Worm (Caenorhabditis elegans) whole organism, late embryonic: ENCODE data around the gene str-180.

Experiments
- F13H6.1 ChIP-seq: sonication (generic microtip); optimal IDR thresholded peaks from 2 replicates; lab custom pipeline; 2016; ENCODE audit warnings: missing genetic modification characterization, missing compliant biosample characterization
- K02D7.2 ChIP-seq: sonication (generic microtip); optimal IDR thresholded peaks from 2 replicates; lab custom pipeline; 2017; ENCODE audit warnings: mild to moderate bottlenecking, missing genetic modification characterization, missing compliant biosample characterization
- K09A11.1 ChIP-seq: sonication (generic microtip); optimal IDR thresholded peaks from 2 replicates; lab custom pipeline; 2017; ENCODE audit warnings: antibody characterized with exemption, mild to moderate bottlenecking, missing genetic modification characterization, missing compliant biosample characterization; ENCODE audit not compliant: insufficient read depth
- T23F11.4 ChIP-seq: fragments of 200-800 bp; sonication (Bioruptor generic); optimal IDR thresholded peaks from 2 replicates; lab custom pipeline; 2018; ENCODE audit warnings: mild to moderate bottlenecking, missing genetic modification characterization, missing compliant biosample characterization
- Y22D7AL.16 ChIP-seq: sonication (generic microtip); optimal IDR thresholded peaks from 2 replicates; lab custom pipeline; 2016; ENCODE audit warnings: missing genetic modification characterization, missing compliant biosample characterization
- ahr-1 ChIP-seq: sonication (generic microtip); optimal IDR thresholded peaks from 2 replicates; lab custom pipeline; 2016; ENCODE audit warnings: missing genetic modification characterization, missing compliant biosample characterization
- ama-1 ChIP-seq: fragments of 150-350 bp; optimal IDR thresholded peaks from 2 replicates; lab custom pipeline; 2014
- ceh-19 ChIP-seq: fragments of 200-800 bp; sonication (Bioruptor generic); optimal IDR thresholded peaks from 2 replicates; lab custom pipeline; 2018; ENCODE audit warnings: mild to moderate bottlenecking, missing genetic modification characterization, missing compliant biosample characterization
- ceh-31 ChIP-seq: sonication (generic microtip); optimal IDR thresholded peaks from 2 replicates; lab custom pipeline; 2016; ENCODE audit warnings: missing genetic modification characterization, missing compliant biosample characterization
- ceh-34 ChIP-seq: sonication (generic microtip); optimal IDR thresholded peaks from 2 replicates; lab custom pipeline; 2016; ENCODE audit warnings: mild to moderate bottlenecking, missing genetic modification characterization, missing compliant biosample characterization
- ceh-45 ChIP-seq: fragments of 200-800 bp; sonication (Bioruptor generic); IDR thresholded peaks from 2 replicates; pipeline ENCODE4 v1.3.6; 2022; ENCODE audit warnings: missing genetic modification reagents, missing genetic modification characterization, missing compliant biosample characterization
- ceh-6 ChIP-seq: fragments of 200-800 bp; sonication (Bioruptor generic); optimal IDR thresholded peaks from 2 replicates; lab custom pipeline; 2018; ENCODE audit warnings: mild to moderate bottlenecking, missing genetic modification characterization, missing compliant biosample characterization
- che-1 ChIP-seq: sonication (generic microtip); optimal IDR thresholded peaks from 2 replicates; lab custom pipeline; 2016; ENCODE audit warnings: mild to moderate bottlenecking, missing genetic modification characterization, missing compliant biosample characterization
- elt-2 ChIP-seq: sonication (generic microtip); optimal IDR thresholded peaks from 2 replicates; lab custom pipeline; 2016; ENCODE audit warnings: missing genetic modification reagents, missing genetic modification characterization, missing compliant biosample characterization
- fax-1 ChIP-seq: sonication (generic microtip); optimal IDR thresholded peaks from 2 replicates; lab custom pipeline; 2016; ENCODE audit warnings: missing genotype, missing genetic modification characterization, missing compliant biosample characterization
- fkh-6 ChIP-seq: sonication (generic microtip); optimal IDR thresholded peaks from 2 replicates; lab custom pipeline; 2016; ENCODE audit warnings: missing genetic modification characterization, missing compliant biosample characterization
- gmeb-2 ChIP-seq: sonication (generic microtip); optimal IDR thresholded peaks from 2 replicates; lab custom pipeline; 2016; ENCODE audit warnings: missing genetic modification characterization, inconsistent platforms, missing compliant biosample characterization
- hlh-13 ChIP-seq: fragments of 200-800 bp; sonication (Bioruptor generic); optimal IDR thresholded peaks from 2 replicates; lab custom pipeline; 2018; ENCODE audit warnings: mild to moderate bottlenecking, missing genetic modification characterization, missing compliant biosample characterization
- hlh-15 ChIP-seq: sonication (generic microtip); optimal IDR thresholded peaks from 2 replicates; lab custom pipeline; 2016; ENCODE audit warnings: missing genetic modification characterization, missing compliant biosample characterization
- hlh-6 ChIP-seq: sonication (generic microtip); optimal IDR thresholded peaks from 2 replicates; lab custom pipeline; 2016; ENCODE audit warnings: missing genotype, missing genetic modification characterization, missing compliant biosample characterization
- hlh-8 ChIP-seq: sonication (generic microtip); optimal IDR thresholded peaks from 2 replicates; lab custom pipeline; 2016; ENCODE audit warnings: missing genotype, missing genetic modification characterization, missing compliant biosample characterization
- lim-6 ChIP-seq: sonication (generic microtip); optimal IDR thresholded peaks from 2 replicates; lab custom pipeline; 2016; ENCODE audit warnings: missing genetic modification characterization, missing compliant biosample characterization
- madf-2 ChIP-seq: sonication (generic microtip); optimal IDR thresholded peaks from 2 replicates; lab custom pipeline; 2017; ENCODE audit warnings: missing genetic modification characterization, missing compliant biosample characterization
- mec-3 ChIP-seq: sonication (generic microtip); optimal IDR thresholded peaks from 2 replicates; lab custom pipeline; 2016; ENCODE audit warnings: borderline replicate concordance, missing genetic modification characterization, missing compliant biosample characterization
- nfya-1 ChIP-seq: sonication (generic microtip); optimal IDR thresholded peaks from 2 replicates; lab custom pipeline; 2017; ENCODE audit warnings: missing genetic modification characterization, mild to moderate bottlenecking, missing compliant biosample characterization, antibody characterized with exemption, moderate library complexity
- nhr-232 ChIP-seq: sonication (generic microtip); optimal IDR thresholded peaks from 2 replicates; lab custom pipeline; 2016; ENCODE audit warnings: missing genetic modification characterization, missing compliant biosample characterization
- npax-4 ChIP-seq: sonication (generic microtip); optimal IDR thresholded peaks from 2 replicates; lab custom pipeline; 2016; ENCODE audit warnings: missing genetic modification characterization, missing compliant biosample characterization
- odd-2 ChIP-seq: sonication (generic microtip); optimal IDR thresholded peaks from 2 replicates; lab custom pipeline; 2017; ENCODE audit warnings: antibody characterized with exemption, mild to moderate bottlenecking, missing genetic modification characterization, missing compliant biosample characterization
- pat-9 ChIP-seq: fragments of 200-800 bp; sonication (Bioruptor generic); optimal IDR thresholded peaks from 2 replicates; lab custom pipeline; 2018; ENCODE audit warnings: mild to moderate bottlenecking, missing genetic modification characterization, moderate library complexity, missing compliant biosample characterization
- pha-4 ChIP-seq: fragments of 150-350 bp; optimal IDR thresholded peaks from 2 replicates; lab custom pipeline; 2018; ENCODE audit warnings: missing biosample characterization, missing genetic modification reagents, missing genetic modification characterization
- pqm-1 ChIP-seq: sonication (generic microtip); optimal IDR thresholded peaks from 2 replicates; lab custom pipeline; 2016; ENCODE audit warnings: missing genetic modification characterization, missing compliant biosample characterization
- pros-1 ChIP-seq: fragments of 150-350 bp; optimal IDR thresholded peaks from 2 replicates; lab custom pipeline; 2014; ENCODE audit warnings: missing biosample characterization, missing genetic modification reagents, missing genetic modification characterization
- ref-2 ChIP-seq: sonication (generic microtip); optimal IDR thresholded peaks from 2 replicates; lab custom pipeline; 2016; ENCODE audit warnings: missing genetic modification characterization, missing compliant biosample characterization
- rnt-1 ChIP-seq: sonication (generic microtip); optimal IDR thresholded peaks from 2 replicates; lab custom pipeline; 2016; ENCODE audit warnings: missing genetic modification characterization, missing compliant biosample characterization
- sdc-2 ChIP-seq: sonication (generic microtip); optimal IDR thresholded peaks from 2 replicates; lab custom pipeline; 2016; ENCODE audit warnings: missing genotype, missing genetic modification characterization, missing compliant biosample characterization
- sox-4 ChIP-seq: sonication (generic microtip); optimal IDR thresholded peaks from 2 replicates; lab custom pipeline; 2017; ENCODE audit warnings: mild to moderate bottlenecking, missing genetic modification characterization, inconsistent platforms, missing compliant biosample characterization
- syd-9 ChIP-seq: sonication (generic microtip); optimal IDR thresholded peaks from 2 replicates; lab custom pipeline; 2016; ENCODE audit warnings: mild to moderate bottlenecking, missing genetic modification characterization, moderate library complexity, missing compliant biosample characterization
- tbx-2 ChIP-seq: sonication (generic microtip); optimal IDR thresholded peaks from 2 replicates; lab custom pipeline; 2016; ENCODE audit warnings: missing genetic modification characterization, missing compliant biosample characterization
- tbx-7 ChIP-seq: sonication (generic microtip); optimal IDR thresholded peaks from 2 replicates; lab custom pipeline; 2016; ENCODE audit warnings: missing genotype, missing genetic modification characterization, missing compliant biosample characterization
- ttx-3 ChIP-seq: sonication (generic microtip); optimal IDR thresholded peaks from 2 replicates; lab custom pipeline; 2016; ENCODE audit warnings: missing genetic modification reagents, missing genetic modification characterization, missing compliant biosample characterization
- unc-3 ChIP-seq, 2 experiments: fragments of 200-800 bp in 1 of 2; sonication (Bioruptor generic) in 1 of 2; sonication (generic microtip) in 1 of 2; conservative IDR thresholded peaks in 1 of 2; optimal IDR thresholded peaks in 1 of 2; 2 replicates each; pipeline versions ENCODE4 v1.3.6 to Lab custom; 2016 to 2022; ENCODE audit warnings: missing compliant biosample characterization in 2 of 2, missing genetic modification characterization in 2 of 2, missing genetic modification reagents in 1 of 2
- unc-55 ChIP-seq: sonication (generic microtip); optimal IDR thresholded peaks from 2 replicates; lab custom pipeline; 2017; ENCODE audit warnings: missing biosample characterization, missing genetic modification reagents, missing genetic modification characterization
- zip-5 ChIP-seq: sonication (generic microtip); optimal IDR thresholded peaks from 2 replicates; lab custom pipeline; 2016; ENCODE audit warnings: missing genetic modification characterization, missing compliant biosample characterization
- ztf-16 ChIP-seq: sonication (generic microtip); optimal IDR thresholded peaks from 2 replicates; lab custom pipeline; 2017; ENCODE audit warnings: missing genetic modification characterization, missing compliant biosample characterization

The str-180 gene

ce11 chrV:6668741-6669140 lies at the start of gene str-180:
str-180 (minus strand) TSS chrV:6668841.
- TF ChIP-seq pha-4 (no peak), odd-2 (tag; lab: Kevin White, UChicago) (no peak)

DNA sequence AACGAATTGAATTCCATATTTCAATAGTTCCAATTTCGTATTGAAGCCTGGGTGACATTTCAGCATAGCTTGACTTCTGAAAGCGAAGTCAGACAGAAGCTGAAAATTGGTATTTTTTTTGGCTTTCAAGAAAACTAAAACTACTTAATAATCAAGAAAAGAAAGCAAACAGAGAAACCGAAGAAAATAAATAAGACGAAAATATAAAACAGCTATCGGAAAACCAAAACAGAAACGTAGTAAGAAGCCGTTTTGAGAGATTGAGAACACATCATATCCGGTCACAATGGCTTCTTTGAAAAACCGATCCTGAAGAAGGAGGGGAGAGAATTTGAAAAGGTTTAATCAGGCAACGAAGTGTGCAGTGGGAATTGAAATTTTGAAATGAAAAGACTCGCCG lies 49.6 kb upstream of the str-180 start, which contains the start of gene srg-30:
TSS of gene srg-30 (minus strand) at position 101 of the 400 bp plus-strand sequence.
- TF ChIP-seq hlh-15 (tag; lab: Kevin White, UChicago) (no peak), pat-9 (tag; lab: Kevin White, UChicago) (no peak), mec-3 (tag; lab: Kevin White, UChicago) (no peak), fax-1 (tag; lab: Kevin White, UChicago) (no peak), rnt-1 (tag; lab: Kevin White, UChicago) (no peak), lim-6 (tag; lab: Kevin White, UChicago) (no peak), hlh-8 (no peak)

- peak; percentile 15 for TF ChIP-seq nfya-1 (tag; lab: Kevin White, UChicago)
- no peak for TF ChIP-seq ama-1
Measured at ce11 chrV:6710462-6710861, 41.8 kb upstream of the str-180 start, which contains the start of gene sna-1. sna-1 (minus strand) TSS chrV:6710679.

ce11 chrV:6709050-6709683 lies 40.5 kb upstream of the str-180 start, which contains the start of gene dlst-1:
dlst-1 (minus strand) TSS chrV:6709101.
- peak; percentile 2 for TF ChIP-seq che-1 (tag; lab: Kevin White, UChicago)
- peak; percentile 2 for TF ChIP-seq tbx-7 (tag; lab: Kevin White, UChicago)
- peak; percentile 17 for TF ChIP-seq syd-9 (tag; lab: Kevin White, UChicago)
- TF ChIP-seq madf-2 (tag; lab: Kevin White, UChicago): peak; percentile 62
- peak; percentile 42 for TF ChIP-seq zip-5 (tag; lab: Kevin White, UChicago)
- peak; percentile 42 for TF ChIP-seq fkh-6 (tag; lab: Kevin White, UChicago)
- TF ChIP-seq mec-3 (tag; lab: Kevin White, UChicago): no peak
- no peak for TF ChIP-seq T23F11.4 (GFP tag; lab: Kevin White, UChicago)
- TF ChIP-seq ceh-6 (GFP tag; lab: Kevin White, UChicago): peak; percentile 12
- TF ChIP-seq nfya-1 (tag; lab: Kevin White, UChicago): peak; percentile 69
- peak; percentile 60 for TF ChIP-seq tbx-2 (tag; lab: Kevin White, UChicago)
- TF ChIP-seq gmeb-2 (tag; lab: Kevin White, UChicago): peak; percentile 29
- no peak for TF ChIP-seq unc-55
- TF ChIP-seq ttx-3: peak; percentile 54
- no peak for TF ChIP-seq odd-2 (tag; lab: Kevin White, UChicago)
- TF ChIP-seq K09A11.1 (tag; lab: Kevin White, UChicago): peak; percentile 14
- no peak for TF ChIP-seq npax-4 (tag; lab: Kevin White, UChicago)
- peak; percentile 56 for TF ChIP-seq ztf-16 (tag; lab: Kevin White, UChicago)
- TF ChIP-seq rnt-1 (tag; lab: Kevin White, UChicago): peak; percentile 35
- no peak for TF ChIP-seq pros-1 (tag; lab: Kevin White, UChicago)
- TF ChIP-seq hlh-8: peak; percentile 6
- no peak for TF ChIP-seq unc-3 (GFP tag; conservative IDR thresholded peaks at IDR 0.05; lab: Robert Waterston, UW)
- peak; percentile 40 for TF ChIP-seq unc-3 (tag; optimal IDR thresholded peaks at IDR 0.05; lab: Kevin White, UChicago)
- TF ChIP-seq F13H6.1 (tag; lab: Kevin White, UChicago): peak; percentile 51
- peak; percentile 73 for TF ChIP-seq pat-9 (tag; lab: Kevin White, UChicago)
- TF ChIP-seq sox-4 (tag; lab: Kevin White, UChicago): peak; percentile 45
- TF ChIP-seq ceh-31 (tag; lab: Kevin White, UChicago): peak; percentile 49
- TF ChIP-seq hlh-13 (GFP tag; lab: Kevin White, UChicago): no peak
- TF ChIP-seq K02D7.2: peak; percentile 46
- peak; percentile 33 for TF ChIP-seq ceh-34 (tag; lab: Kevin White, UChicago)
- no peak for TF ChIP-seq ceh-45 (GFP tag; lab: Robert Waterston, UW)
- TF ChIP-seq sdc-2 (tag; lab: Kevin White, UChicago): peak; percentile 23
- TF ChIP-seq fax-1 (tag; lab: Kevin White, UChicago): peak; percentile 49
- peak; percentile 47 for TF ChIP-seq nhr-232 (tag; lab: Kevin White, UChicago)
- no peak for TF ChIP-seq ref-2 (tag; lab: Kevin White, UChicago)
- peak; percentile 42 for TF ChIP-seq ceh-19 (GFP tag; lab: Kevin White, UChicago)
- peak; percentile 72 for TF ChIP-seq elt-2 (tag; lab: Kevin White, UChicago)
- no peak for TF ChIP-seq pqm-1
- peak; percentile 14 for TF ChIP-seq hlh-6
- peak; percentile 5 for TF ChIP-seq Y22D7AL.16 (tag; lab: Kevin White, UChicago)
- TF ChIP-seq ahr-1 (tag; lab: Kevin White, UChicago): no peak
